Worm (Caenorhabditis elegans): ENCODE data around the gene F08G2.8.

Gene F08G2.8

ce11 chrII:13879589-13879988, 27.5 kb downstream of the F08G2.8 start:
- TF ChIP-seq lin-11 (tag; optimal IDR thresholded peaks at IDR 0.05), result no peak
- no peak for TF ChIP-seq zip-5 (tag; optimal IDR thresholded peaks at IDR 0.05)
- no peak for TF ChIP-seq eyg-1 (tag; optimal IDR thresholded peaks at IDR 0.05)
- TF ChIP-seq ceh-30 (tag; optimal IDR thresholded peaks at IDR 0.05), result no peak
- no peak for TF ChIP-seq pat-9 (tag; optimal IDR thresholded peaks at IDR 0.05)

ce11 chrII:13882405-13882804, 30.3 kb downstream of the F08G2.8 start, which contains the start of gene hda-10:
Gene hda-10 (plus strand): TSS chrII:13882705.
- no peak for TF ChIP-seq ceh-2 (tag; optimal IDR thresholded peaks at IDR 0.05)
- TF ChIP-seq ceh-48 (tag; optimal IDR thresholded peaks at IDR 0.05), result no peak
- TF ChIP-seq K09A11.1 (tag; optimal IDR thresholded peaks at IDR 0.05; ENCODE audit: insufficient read depth), result no peak
- TF ChIP-seq ceh-30 (tag; optimal IDR thresholded peaks at IDR 0.05), result no peak
- no peak for TF ChIP-seq fax-1 (tag; optimal IDR thresholded peaks at IDR 0.05)
- TF ChIP-seq ceh-14 (tag; optimal IDR thresholded peaks at IDR 0.05), result no peak
- no peak for TF ChIP-seq pha-2 (tag; optimal IDR thresholded peaks at IDR 0.05)
- no peak for TF ChIP-seq K02D7.2 (tag; optimal IDR thresholded peaks at IDR 0.05)
- TF ChIP-seq hlh-6 (tag; optimal IDR thresholded peaks at IDR 0.05), result no peak
- TF ChIP-seq ceh-24 (tag; optimal IDR thresholded peaks at IDR 0.05), result no peak
- no peak for TF ChIP-seq ceh-19 (GFP tag; optimal IDR thresholded peaks at IDR 0.05)
- no peak for TF ChIP-seq ceh-18 (tag; optimal IDR thresholded peaks at IDR 0.05)
- TF ChIP-seq sox-4 (tag; optimal IDR thresholded peaks at IDR 0.05), result no peak
- TF ChIP-seq sox-2 (GFP tag; IDR thresholded peaks at IDR 0.05), result no peak
- TF ChIP-seq pax-1 (tag; optimal IDR thresholded peaks at IDR 0.05), result no peak
- TF ChIP-seq ceh-6 (GFP tag; optimal IDR thresholded peaks at IDR 0.05), result no peak
- TF ChIP-seq C38D4.7 (GFP tag; optimal IDR thresholded peaks at IDR 0.05), result no peak
- no peak for TF ChIP-seq pha-4 (tag; optimal IDR thresholded peaks at IDR 0.05)
- TF ChIP-seq rnt-1 (tag; optimal IDR thresholded peaks at IDR 0.05), result no peak
- no peak for TF ChIP-seq unc-86 (tag; optimal IDR thresholded peaks at IDR 0.05)

ce11 chrII:13886431-13886830, 34.3 kb downstream of the F08G2.8 start:
- no peak for TF ChIP-seq F13H6.1 (tag; optimal IDR thresholded peaks at IDR 0.05)
- peak; percentile 5 for TF ChIP-seq hlh-6 (tag; optimal IDR thresholded peaks at IDR 0.05)
- peak; percentile 2 for TF ChIP-seq ceh-14 (tag; optimal IDR thresholded peaks at IDR 0.05)
- TF ChIP-seq elt-4 (tag; optimal IDR thresholded peaks at IDR 0.05), result peak; percentile 38
- TF ChIP-seq C08G9.2 (tag; optimal IDR thresholded peaks at IDR 0.05), result peak; percentile 19
- no peak for TF ChIP-seq sdc-2 (tag; optimal IDR thresholded peaks at IDR 0.05)
- no peak for TF ChIP-seq pros-1 (tag; optimal IDR thresholded peaks at IDR 0.05)
- TF ChIP-seq pat-9 (tag; optimal IDR thresholded peaks at IDR 0.05), result no peak

- TF ChIP-seq rnt-1 (tag; optimal IDR thresholded peaks at IDR 0.05), result peak; percentile 28
- TF ChIP-seq ceh-18 (tag; optimal IDR thresholded peaks at IDR 0.05), result peak; percentile 30
- TF ChIP-seq ceh-30 (tag; optimal IDR thresholded peaks at IDR 0.05), result peak; percentile 1
- TF ChIP-seq nfya-1 (tag; optimal IDR thresholded peaks at IDR 0.05), result peak; percentile 47
- TF ChIP-seq unc-3 (GFP tag; conservative IDR thresholded peaks at IDR 0.05), result no peak
- TF ChIP-seq unc-3 (tag; optimal IDR thresholded peaks at IDR 0.05), result no peak
- no peak for TF ChIP-seq fkh-6 (tag; optimal IDR thresholded peaks at IDR 0.05)
- TF ChIP-seq F13H6.1 (tag; optimal IDR thresholded peaks at IDR 0.05), result no peak
- peak; percentile 90 for TF ChIP-seq unc-42 (tag; optimal IDR thresholded peaks at IDR 0.05)
Observed at ce11 chrII:13888278-13888677, 36.2 kb downstream of the F08G2.8 start, which contains the start of gene mcd-1. Gene mcd-1 (plus strand): TSS chrII:13888544.

- TF ChIP-seq elt-4 (tag; optimal IDR thresholded peaks at IDR 0.05), result peak; percentile 84
- no peak for TF ChIP-seq C08G9.2 (tag; optimal IDR thresholded peaks at IDR 0.05)
Observed at ce11 chrII:13896279-13896774, 44.2 kb downstream of the F08G2.8 start.
